Worm (Caenorhabditis elegans) whole organism, early embryonic: ENCODE measurements around the gene twk-3.

ENCODE experiments used
- B0310.2 ChIP-seq: sonication (generic microtip); optimal IDR thresholded peaks from 2 replicates; lab custom pipeline; 2016; ENCODE audit warnings: mild to moderate bottlenecking, missing genetic modification characterization, missing compliant biosample characterization
- aly-1 ChIP-seq: sonication (generic microtip); optimal IDR thresholded peaks from 2 replicates; lab custom pipeline; 2016; ENCODE audit warnings: missing genetic modification characterization, missing compliant biosample characterization
- ama-1 ChIP-seq: fragments of 150-350 bp; optimal IDR thresholded peaks from 2 replicates; lab custom pipeline; 2014
- ceh-13 ChIP-seq: fragments of 200-800 bp; sonication (Bioruptor generic); optimal IDR thresholded peaks from 2 replicates; lab custom pipeline; 2018; ENCODE audit warnings: mild to moderate bottlenecking, missing genetic modification characterization, missing compliant biosample characterization
- ets-7 ChIP-seq: sonication (generic microtip); optimal IDR thresholded peaks from 2 replicates; lab custom pipeline; 2016; ENCODE audit warnings: missing genotype, missing genetic modification characterization, missing compliant biosample characterization
- flt-1 ChIP-seq: fragments of 200-800 bp; sonication (Bioruptor generic); IDR thresholded peaks from 2 replicates; pipeline ENCODE4 v1.3.6; 2022; ENCODE audit warnings: missing genetic modification characterization, missing compliant biosample characterization
- hmbx-1 ChIP-seq: sonication (generic microtip); optimal IDR thresholded peaks from 2 replicates; lab custom pipeline; 2016; ENCODE audit warnings: mild to moderate bottlenecking, missing genetic modification characterization, missing compliant biosample characterization
- hmg-4 ChIP-seq: fragments of 200-800 bp; sonication (Bioruptor generic); optimal IDR thresholded peaks from 2 replicates; lab custom pipeline; 2018; ENCODE audit warnings: mild to moderate bottlenecking, missing genetic modification characterization, missing compliant biosample characterization
- hnd-1 ChIP-seq: sonication (generic microtip); optimal IDR thresholded peaks from 2 replicates; lab custom pipeline; 2016; ENCODE audit warnings: missing genetic modification characterization, missing compliant biosample characterization
- pes-1 ChIP-seq: fragments of 200-800 bp; sonication (Bioruptor generic); IDR thresholded peaks from 2 replicates; pipeline ENCODE4 v1.3.6; 2022; ENCODE audit warnings: missing genetic modification reagents, missing genetic modification characterization, missing compliant biosample characterization
- scrt-1 ChIP-seq: fragments of 200-800 bp; sonication (Bioruptor generic); IDR thresholded peaks from 2 replicates; pipeline ENCODE4 v1.3.6; 2022; ENCODE audit warnings: missing genetic modification characterization, missing compliant biosample characterization
- sea-1 ChIP-seq: fragments of 200-800 bp; sonication (Bioruptor generic); conservative IDR thresholded peaks from 2 replicates; pipeline ENCODE4 v1.3.6; 2022; ENCODE audit warnings: missing genetic modification characterization, missing compliant biosample characterization
- tbx-37 ChIP-seq: fragments of 200-800 bp; sonication (Bioruptor generic); conservative IDR thresholded peaks from 2 replicates; pipeline ENCODE4 v1.3.6; 2022; ENCODE audit warnings: missing genetic modification reagents, missing genetic modification characterization, missing compliant biosample characterization
- tra-4 ChIP-seq: sonication (generic microtip); optimal IDR thresholded peaks from 2 replicates; lab custom pipeline; 2017; ENCODE audit warnings: missing genetic modification characterization, missing compliant biosample characterization

DNA sequence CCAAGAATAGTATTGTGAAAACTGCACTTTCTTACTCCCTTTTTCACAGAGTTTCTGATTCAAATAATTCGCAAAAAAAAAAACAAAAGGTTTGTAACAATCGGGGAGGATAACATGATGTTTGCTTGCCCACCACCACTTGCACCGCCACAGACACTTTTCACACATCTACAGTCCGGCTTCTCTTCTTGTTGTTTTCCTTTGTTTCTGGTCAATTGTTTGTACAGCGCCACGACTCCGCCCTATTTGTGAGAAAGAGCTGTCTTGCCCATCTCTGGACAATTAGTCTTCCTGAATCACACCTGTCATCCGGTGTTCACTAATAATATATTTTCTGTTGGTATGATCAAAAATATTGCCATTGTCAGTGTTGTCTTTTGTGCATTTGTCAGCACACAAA lies 18.4 kb upstream of the twk-3 start, which contains the start of gene M110.9:
- TF ChIP-seq hmg-4 (GFP tag; lab: Kevin White, UChicago), result no peak
- no peak for TF ChIP-seq B0310.2 (tag; lab: Kevin White, UChicago)
- no peak for TF ChIP-seq tbx-37 (GFP tag; lab: Robert Waterston, UW)
- no peak for TF ChIP-seq hmbx-1 (tag; lab: Kevin White, UChicago)
- no peak for TF ChIP-seq sea-1 (GFP tag; lab: Robert Waterston, UW)
- no peak for TF ChIP-seq flt-1 (GFP tag; lab: Robert Waterston, UW)
- no peak for TF ChIP-seq ets-7 (tag; lab: Kevin White, UChicago)
- TF ChIP-seq ama-1 (lab: Kevin White, UChicago), result no peak
- TF ChIP-seq ceh-13 (GFP tag; lab: Kevin White, UChicago), result no peak
- TF ChIP-seq aly-1, result no peak
- no peak for TF ChIP-seq tra-4 (tag; lab: Kevin White, UChicago)
- no peak for TF ChIP-seq hnd-1
- no peak for TF ChIP-seq scrt-1 (GFP tag; lab: Robert Waterston, UW)
- no peak for TF ChIP-seq pes-1 (GFP tag; lab: Robert Waterston, UW)
